Fruit fly (Drosophila melanogaster): ENCODE measurements around the gene CG9641.
A peak's percentile ranks its signal among the peaks of the same experiment; 100 is the strongest.

CG9641 gene

dm6 chr2L:2944509-2944908 is 32.2 kb downstream of the CG9641 start (continued):
- peak; percentile 3 for TF ChIP-seq CG8944 (GFP tag; optimal IDR thresholded peaks at IDR 0.05)
- no peak for TF ChIP-seq CG12942 (GFP tag; optimal IDR thresholded peaks at IDR 0.05)
- TF ChIP-seq CG1603 (tag; optimal IDR thresholded peaks at IDR 0.05): no peak
- TF ChIP-seq CG4424 (GFP tag; optimal IDR thresholded peaks at IDR 0.05): no peak
- TF ChIP-seq CG11696 (GFP tag; IDR thresholded peaks at IDR 0.05): no peak
- TF ChIP-seq z (GFP tag; IDR thresholded peaks at IDR 0.05): no peak
- TF ChIP-seq cg (GFP tag; optimal IDR thresholded peaks at IDR 0.05): no peak
- TF ChIP-seq Dip2 (GFP tag; IDR thresholded peaks at IDR 0.05): no peak
- TF ChIP-seq CG13424 (tag; optimal IDR thresholded peaks at IDR 0.05): peak; percentile 3
- no peak for TF ChIP-seq CG3726 (GFP tag; IDR thresholded peaks at IDR 0.05)
- no peak for TF ChIP-seq CG8388 (GFP tag; optimal IDR thresholded peaks at IDR 0.05)
- no peak for TF ChIP-seq CG7271 (tag; optimal IDR thresholded peaks at IDR 0.05)
- TF ChIP-seq CG6272 (GFP tag; IDR thresholded peaks at IDR 0.05): no peak
- no peak for TF ChIP-seq eve (GFP tag; optimal IDR thresholded peaks at IDR 0.05)
- TF ChIP-seq CG6654 (GFP tag; optimal IDR thresholded peaks at IDR 0.05): no peak
- TF ChIP-seq Hmr (GFP tag; optimal IDR thresholded peaks at IDR 0.05): no peak
- TF ChIP-seq CG15514 (GFP tag; optimal IDR thresholded peaks at IDR 0.05): peak; percentile 19
- TF ChIP-seq caup (GFP tag; optimal IDR thresholded peaks at IDR 0.05; ENCODE audit: severe bottlenecking): peak; percentile 6
- no peak for TF ChIP-seq Nf-YC (tag; optimal IDR thresholded peaks at IDR 0.05)
- 0 out of 2 replicates have a peak, but pooled peaks have one; percentile 14 for TF ChIP-seq CG32772 (GFP tag; IDR thresholded peaks at IDR 0.05)
- TF ChIP-seq Chrac-16 (GFP tag; optimal IDR thresholded peaks at IDR 0.05): no peak
- 0 out of 3 replicates have a peak, but pooled peaks have one; percentile 26 for TF ChIP-seq ken (GFP tag; IDR thresholded peaks at IDR 0.05)
- TF ChIP-seq phol (tag; optimal IDR thresholded peaks at IDR 0.05): peak; percentile 9
- TF ChIP-seq CG18599 (GFP tag; optimal IDR thresholded peaks at IDR 0.05): peak; percentile 63
- TF ChIP-seq Neu2 (GFP tag; optimal IDR thresholded peaks at IDR 0.05; ENCODE audit: borderline replicate concordance): no peak
- no peak for TF ChIP-seq CG15073 (GFP tag; optimal IDR thresholded peaks at IDR 0.05)
- 0 out of 2 replicates have a peak, but pooled peaks have one; percentile 8 for TF ChIP-seq CG6689 (GFP tag; IDR thresholded peaks at IDR 0.05)
- no peak for TF ChIP-seq CG4282 (GFP tag; optimal IDR thresholded peaks at IDR 0.05)
- no peak for TF ChIP-seq bbx (GFP tag; IDR thresholded peaks at IDR 0.05; ENCODE audit: partially characterized antibody)
- no peak for TF ChIP-seq zen (tag; optimal IDR thresholded peaks at IDR 0.05)
- TF ChIP-seq CG14441 (GFP tag; IDR thresholded peaks at IDR 0.05): no peak
- no peak for TF ChIP-seq tup (GFP tag; optimal IDR thresholded peaks at IDR 0.05)
- TF ChIP-seq Rfx (GFP tag; IDR thresholded peaks at IDR 0.05): 0 out of 2 replicates have a peak, but pooled peaks have one; percentile 18
- no peak for TF ChIP-seq hb (GFP tag; IDR thresholded peaks at IDR 0.05; ENCODE audit: partially characterized antibody)
- no peak for TF ChIP-seq Jarid2 (GFP tag; optimal IDR thresholded peaks at IDR 0.05)
- peak; percentile 10 for TF ChIP-seq HHEX (GFP tag; optimal IDR thresholded peaks at IDR 0.05)
- TF ChIP-seq sc (optimal IDR thresholded peaks at IDR 0.05): no peak
- no peak for TF ChIP-seq sc (GFP tag; optimal IDR thresholded peaks at IDR 0.05)
- 0 out of 2 replicates have a peak, but pooled peaks have one; percentile 5 for TF ChIP-seq CG17328 (GFP tag; IDR thresholded peaks at IDR 0.05)
- no peak for TF ChIP-seq tgo (GFP tag; IDR thresholded peaks at IDR 0.05)
- no peak for TF ChIP-seq dimm (GFP tag; IDR thresholded peaks at IDR 0.05)
- TF ChIP-seq cwo (GFP tag; optimal IDR thresholded peaks at IDR 0.05): peak; percentile 18
- no peak for TF ChIP-seq Elba2 (GFP tag; optimal IDR thresholded peaks at IDR 0.05)
- TF ChIP-seq CG8290 (GFP tag; optimal IDR thresholded peaks at IDR 0.05): no peak
- no peak for TF ChIP-seq CG8290 (tag; optimal IDR thresholded peaks at IDR 0.05)
- peak; percentile 9 for TF ChIP-seq Hsf (GFP tag; optimal IDR thresholded peaks at IDR 0.05)
- TF ChIP-seq H2.0 (GFP tag; IDR thresholded peaks at IDR 0.05): no peak
- TF ChIP-seq pan (optimal IDR thresholded peaks at IDR 0.05): no peak
- TF ChIP-seq pan (GFP tag; optimal IDR thresholded peaks at IDR 0.05 in 1 of 2, IDR thresholded peaks at IDR 0.05 in 1 of 2): no peak
- no peak for TF ChIP-seq CG10565 (GFP tag; optimal IDR thresholded peaks at IDR 0.05)
- TF ChIP-seq CG5953 (GFP tag; IDR thresholded peaks at IDR 0.05): no peak
- no peak for TF ChIP-seq HLH54F (GFP tag; optimal IDR thresholded peaks at IDR 0.05)

Measured in whole organism, embryonic.